Fruit fly (Drosophila melanogaster): Measurements from ENCODE around the gene CG33939.

dm6 chrX:19179696-19180255, 5.1 kb upstream of the CG33939 start, which contains the start of the genes CG7556 and CG7453:
- TF ChIP-seq pan (optimal IDR thresholded peaks at IDR 0.05) (no peak), CG8478 (optimal IDR thresholded peaks at IDR 0.05) (no peak), Dll (optimal IDR thresholded peaks at IDR 0.05) (no peak), usp (GFP tag; optimal IDR thresholded peaks at IDR 0.05) (no peak)

Data from whole organism.